Fruit fly (Drosophila melanogaster): Measurements from ENCODE around the gene Ir10a.

- TF ChIP-seq CTCF (optimal IDR thresholded peaks at IDR 0.05) (no peak), CG8478 (optimal IDR thresholded peaks at IDR 0.05) (no peak)
Measured at dm6 chrX:11355708-11356174, 44.7 kb upstream of the Ir10a start, which contains the start of gene dsh.

Measured in S2 (cell line).